Worm (Caenorhabditis elegans): ENCODE results near the gene F47B10.8.
A peak's percentile ranks its signal among the peaks of the same experiment; 100 is the strongest.

The F47B10.8 gene

DNA sequence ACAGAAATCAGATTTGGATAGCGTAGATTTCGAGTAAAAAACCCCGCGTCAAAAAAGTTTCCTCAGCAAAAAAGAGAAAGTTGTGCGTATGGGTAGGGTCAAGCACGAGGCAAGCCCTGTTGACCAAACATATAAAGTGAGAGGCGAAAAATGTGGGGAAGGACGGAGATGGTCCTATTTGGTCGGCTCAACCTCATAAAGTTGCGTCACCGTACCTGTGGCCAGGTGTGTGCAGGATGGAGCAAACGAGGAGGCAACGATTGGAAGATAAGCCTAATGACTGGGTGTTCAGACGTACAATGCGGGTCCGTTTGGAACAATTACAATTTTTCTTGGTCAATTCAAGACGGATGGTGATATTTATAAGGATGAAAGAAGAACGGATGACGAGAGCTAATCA lies 16.5 kb upstream of the F47B10.8 start:
- TF ChIP-seq aly-2 (tag; optimal IDR thresholded peaks at IDR 0.05): no peak
- TF ChIP-seq daf-12 (tag; optimal IDR thresholded peaks at IDR 0.05): no peak
- no peak for TF ChIP-seq ceh-28 (tag; optimal IDR thresholded peaks at IDR 0.05)
- no peak for TF ChIP-seq nfya-1 (tag; optimal IDR thresholded peaks at IDR 0.05; ENCODE audit: insufficient read depth)
- TF ChIP-seq snpc-4 (tag; optimal IDR thresholded peaks at IDR 0.05): no peak
- no peak for TF ChIP-seq zag-1 (tag; optimal IDR thresholded peaks at IDR 0.05)
- no peak for TF ChIP-seq elt-3 (tag; optimal IDR thresholded peaks at IDR 0.05)
- TF ChIP-seq hmg-11 (tag; optimal IDR thresholded peaks at IDR 0.05): no peak
- no peak for TF ChIP-seq skn-1 (tag; optimal IDR thresholded peaks at IDR 0.05)
- TF ChIP-seq unc-39 (tag; optimal IDR thresholded peaks at IDR 0.05): no peak
- no peak for TF ChIP-seq mdl-1 (tag; optimal IDR thresholded peaks at IDR 0.05)
- TF ChIP-seq ceh-16 (tag; optimal IDR thresholded peaks at IDR 0.05): no peak
- TF ChIP-seq ztf-4 (tag; optimal IDR thresholded peaks at IDR 0.05): no peak
- no peak for TF ChIP-seq nhr-12 (tag; optimal IDR thresholded peaks at IDR 0.05)

DNA sequence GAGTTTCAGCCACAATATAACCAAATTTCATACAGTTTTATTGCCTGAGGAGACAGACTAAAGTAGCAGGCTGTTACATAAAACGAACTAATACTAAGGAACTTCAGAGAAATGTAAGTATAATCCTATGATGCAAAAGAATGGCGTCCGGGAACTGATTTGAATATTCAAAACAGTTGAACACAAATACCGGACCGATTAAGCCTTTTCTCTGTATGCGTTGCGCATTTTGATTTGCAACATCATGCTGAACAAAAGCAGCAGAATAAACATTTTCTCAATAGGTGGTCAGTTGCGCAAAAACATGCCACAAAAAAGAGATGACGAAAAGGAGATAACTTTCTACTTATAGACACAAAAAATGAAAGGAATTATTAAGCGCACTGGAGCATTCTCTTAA lies 13.4 kb upstream of the F47B10.8 start:
- TF ChIP-seq mdl-1 (tag; optimal IDR thresholded peaks at IDR 0.05) (no peak), ztf-4 (tag; optimal IDR thresholded peaks at IDR 0.05) (no peak), nfya-1 (tag; optimal IDR thresholded peaks at IDR 0.05; ENCODE audit: insufficient read depth) (no peak), lin-39 (tag; optimal IDR thresholded peaks at IDR 0.05) (no peak), lsy-12 (tag; optimal IDR thresholded peaks at IDR 0.05) (no peak), nhr-12 (tag; optimal IDR thresholded peaks at IDR 0.05) (no peak), nhr-77 (tag; optimal IDR thresholded peaks at IDR 0.05) (no peak), skn-1 (tag; optimal IDR thresholded peaks at IDR 0.05) (no peak)

DNA sequence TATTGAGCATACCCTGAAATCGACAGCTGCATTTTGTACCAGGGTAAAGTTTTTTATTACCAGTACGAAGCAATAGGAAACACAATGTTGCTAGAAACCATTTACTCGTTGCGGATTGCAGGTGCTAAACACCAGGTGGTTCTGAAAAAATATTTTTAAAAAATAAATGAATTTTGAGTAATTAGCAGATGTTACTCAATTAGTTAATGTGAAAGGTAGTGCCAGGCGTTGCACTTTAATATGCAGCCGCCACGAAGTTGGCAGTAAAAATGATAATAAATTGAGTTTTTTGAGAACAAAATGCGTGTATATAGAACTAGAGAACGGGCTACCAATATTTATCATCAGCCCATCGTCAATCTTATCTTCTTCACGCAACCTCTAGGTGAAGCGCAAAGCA lies 9.0 kb upstream of the F47B10.8 start, which contains the start of gene nstp-9:
Gene nstp-9, minus strand, starts transcription at position 101 of the 400 bp plus-strand sequence.
- TF ChIP-seq mdl-1 (tag; optimal IDR thresholded peaks at IDR 0.05): no peak
- no peak for TF ChIP-seq daf-12 (tag; optimal IDR thresholded peaks at IDR 0.05)
- no peak for TF ChIP-seq hmg-11 (tag; optimal IDR thresholded peaks at IDR 0.05)
- no peak for TF ChIP-seq snpc-4 (tag; optimal IDR thresholded peaks at IDR 0.05)
- no peak for TF ChIP-seq eor-1 (tag; optimal IDR thresholded peaks at IDR 0.05)
- TF ChIP-seq mml-1 (tag; optimal IDR thresholded peaks at IDR 0.05): no peak
- no peak for TF ChIP-seq tbx-2 (tag; optimal IDR thresholded peaks at IDR 0.05)
- TF ChIP-seq nhr-77 (tag; optimal IDR thresholded peaks at IDR 0.05): no peak

DNA sequence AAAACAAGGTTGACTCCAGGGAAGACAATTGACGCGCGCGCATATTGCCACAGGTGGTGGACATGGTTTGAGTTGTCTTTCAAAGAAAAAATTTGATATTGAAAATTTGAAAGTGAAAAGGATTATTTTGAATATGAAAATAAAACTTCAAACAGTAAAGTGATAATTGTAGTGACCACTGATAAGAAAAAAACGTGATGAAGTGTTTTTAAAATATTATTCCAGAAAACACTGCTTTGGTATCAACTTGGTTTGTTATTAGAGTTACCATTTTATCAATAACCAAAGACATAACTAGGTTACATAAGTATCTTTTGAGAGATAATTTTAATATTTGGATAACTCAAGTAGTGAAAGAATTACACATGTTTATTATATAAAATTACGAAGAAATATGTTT lies 5.6 kb upstream of the F47B10.8 start:
- TF ChIP-seq pha-4 (tag; optimal IDR thresholded peaks at IDR 0.05): peak; percentile 55
- no peak for TF ChIP-seq mdl-1 (tag; optimal IDR thresholded peaks at IDR 0.05)
- no peak for TF ChIP-seq nhr-25 (tag; optimal IDR thresholded peaks at IDR 0.05)
- TF ChIP-seq mml-1 (tag; optimal IDR thresholded peaks at IDR 0.05): no peak
- no peak for TF ChIP-seq lsy-12 (tag; optimal IDR thresholded peaks at IDR 0.05)
- peak; percentile 44 for TF ChIP-seq elt-2 (tag; optimal IDR thresholded peaks at IDR 0.05)
- no peak for TF ChIP-seq nhr-11 (tag; optimal IDR thresholded peaks at IDR 0.05)
- TF ChIP-seq aly-2 (tag; optimal IDR thresholded peaks at IDR 0.05): no peak
- TF ChIP-seq elt-3 (tag; optimal IDR thresholded peaks at IDR 0.05): no peak
- no peak for TF ChIP-seq fkh-2 (tag; optimal IDR thresholded peaks at IDR 0.05)
- no peak for TF ChIP-seq pqm-1 (tag; optimal IDR thresholded peaks at IDR 0.05)
- TF ChIP-seq ceh-16 (tag; optimal IDR thresholded peaks at IDR 0.05): no peak
- TF ChIP-seq snpc-4 (tag; optimal IDR thresholded peaks at IDR 0.05): no peak
- TF ChIP-seq sea-2 (GFP tag; optimal IDR thresholded peaks at IDR 0.05): no peak
- TF ChIP-seq ceh-28 (tag; optimal IDR thresholded peaks at IDR 0.05): no peak
- TF ChIP-seq nhr-77 (tag; optimal IDR thresholded peaks at IDR 0.05): no peak
- no peak for TF ChIP-seq daf-12 (tag; optimal IDR thresholded peaks at IDR 0.05)

DNA sequence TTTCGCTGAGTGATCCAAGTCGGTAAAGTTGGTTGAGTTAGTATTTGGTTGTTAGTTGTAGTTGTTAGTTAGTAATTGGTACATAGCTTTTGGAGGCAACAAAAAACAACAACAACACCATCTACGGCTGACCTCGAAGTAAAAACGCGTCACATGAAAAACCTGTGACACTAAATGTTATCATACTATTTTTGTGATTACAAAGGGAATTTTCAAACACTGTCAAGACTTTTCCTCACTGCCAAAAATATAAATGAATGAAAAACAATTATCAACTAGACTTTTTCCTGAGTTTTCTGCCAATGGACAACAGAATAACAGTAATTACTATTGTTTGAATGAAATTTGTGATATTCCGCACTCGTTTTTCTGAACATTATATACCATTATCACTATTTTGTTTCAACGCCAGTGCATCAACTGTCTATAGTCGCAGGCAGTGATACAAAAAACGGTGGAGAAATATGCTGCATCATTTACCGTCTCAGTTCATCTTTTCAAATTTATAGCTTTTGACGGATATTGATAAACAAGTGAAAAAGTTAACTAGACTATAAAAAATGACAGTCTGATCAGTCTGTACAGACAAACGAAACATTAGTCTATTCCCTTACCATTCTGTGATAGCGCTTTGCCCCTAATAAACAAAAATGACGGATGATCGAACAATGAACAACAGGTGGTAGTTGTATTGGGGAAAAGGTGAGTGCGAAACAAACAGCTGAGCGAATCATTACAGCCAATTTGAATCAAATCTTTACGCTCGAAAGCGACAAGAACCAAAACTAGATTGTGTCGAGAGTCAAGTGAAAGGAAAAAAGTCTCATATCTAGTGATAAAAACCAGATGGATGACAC lies 4.0 kb upstream of the F47B10.8 start:
- no peak for TF ChIP-seq ZK546.5 (tag; optimal IDR thresholded peaks at IDR 0.05)
- peak; percentile 61 for TF ChIP-seq elt-2 (tag; optimal IDR thresholded peaks at IDR 0.05)
- no peak for TF ChIP-seq ceh-28 (tag; optimal IDR thresholded peaks at IDR 0.05)
- no peak for TF ChIP-seq nhr-77 (tag; optimal IDR thresholded peaks at IDR 0.05)
- TF ChIP-seq jun-1 (tag; optimal IDR thresholded peaks at IDR 0.05): no peak

DNA sequence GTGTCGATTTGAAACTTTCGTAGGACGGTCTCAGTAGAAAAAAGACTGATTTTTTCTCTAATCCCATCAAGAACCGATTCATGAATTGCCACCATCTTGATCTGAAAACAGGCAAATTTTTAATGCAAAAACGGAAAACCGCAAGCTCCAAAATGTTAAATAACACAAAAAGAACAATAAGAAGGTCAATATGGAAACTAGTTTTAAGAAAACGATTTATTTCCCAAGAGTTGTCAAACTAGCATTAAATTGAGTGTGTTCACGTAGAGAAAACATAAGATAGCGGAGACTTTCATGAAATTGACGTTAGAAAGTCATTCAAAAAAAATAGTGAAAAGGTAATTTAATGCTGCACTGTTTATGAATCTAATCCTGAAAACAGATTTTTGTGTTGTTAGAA lies 3.4 kb upstream of the F47B10.8 start, which contains the start of gene F47B10.9:
Gene F47B10.9, minus strand, starts transcription at position 101 of the 400 bp plus-strand sequence.
- TF ChIP-seq ceh-82 (tag; optimal IDR thresholded peaks at IDR 0.05) (no peak), lsy-12 (tag; optimal IDR thresholded peaks at IDR 0.05) (no peak), ceh-28 (tag; optimal IDR thresholded peaks at IDR 0.05) (no peak), lin-39 (tag; optimal IDR thresholded peaks at IDR 0.05) (no peak), snpc-4 (tag; optimal IDR thresholded peaks at IDR 0.05) (no peak), ama-1 (optimal IDR thresholded peaks at IDR 0.05) (no peak), unc-39 (tag; optimal IDR thresholded peaks at IDR 0.05) (no peak), ztf-4 (tag; optimal IDR thresholded peaks at IDR 0.05) (no peak), ceh-16 (tag; optimal IDR thresholded peaks at IDR 0.05) (no peak), nhr-76 (tag; optimal IDR thresholded peaks at IDR 0.05) (no peak), nhr-25 (tag; optimal IDR thresholded peaks at IDR 0.05) (no peak), nhr-67 (tag; optimal IDR thresholded peaks at IDR 0.05) (no peak), nhr-43 (tag; optimal IDR thresholded peaks at IDR 0.05; ENCODE audit: poor library complexity, severe bottlenecking) (no peak), nhr-23 (tag; optimal IDR thresholded peaks at IDR 0.05) (no peak), egl-5 (tag; optimal IDR thresholded peaks at IDR 0.05) (no peak), R02D3.7 (tag; optimal IDR thresholded peaks at IDR 0.05) (no peak), fos-1 (tag; optimal IDR thresholded peaks at IDR 0.05) (no peak), pha-4 (tag; optimal IDR thresholded peaks at IDR 0.05) (no peak), jun-1 (tag; optimal IDR thresholded peaks at IDR 0.05) (no peak)

Measured in whole organism, L3 larva.